Fruit fly (Drosophila melanogaster) whole organism, embryonic: ENCODE results near the gene CG8112.

ENCODE experiments used
- Antp ChIP-seq: fragments of 200-800 bp; sonication (Bioruptor generic); optimal IDR thresholded peaks from 3 replicates; lab custom pipeline; 2016; ENCODE audit warnings: missing biosample characterization, missing genetic modification characterization
- Awh ChIP-seq: fragments of 200-800 bp; sonication (Bioruptor generic); IDR thresholded peaks from 2 replicates; pipeline ENCODE4, ENCODE4 v1.3.6; 2022; ENCODE audit warnings: missing biosample characterization, missing genetic modification characterization
- B-H1 ChIP-seq: fragments of 200-800 bp; sonication (Bioruptor generic); IDR thresholded peaks from 3 replicates; pipeline ENCODE4 v1.3.6; 2022; ENCODE audit warnings: missing biosample characterization, missing genetic modification characterization
- B-H2 ChIP-seq: fragments of 200-800 bp; sonication (Bioruptor generic); optimal IDR thresholded peaks from 2 replicates; lab custom pipeline; 2018; ENCODE audit warnings: missing biosample characterization, mild to moderate bottlenecking, missing genetic modification characterization
- CG13287 ChIP-seq: fragments of 200-800 bp; sonication (Bioruptor generic); IDR thresholded peaks from 2 replicates; pipeline ENCODE4 v1.3.6; 2022; ENCODE audit warnings: missing biosample characterization, missing genetic modification characterization; ENCODE audit not compliant: partially characterized antibody
- CG16863 ChIP-seq: fragments of 200-800 bp; sonication (Bioruptor generic); optimal IDR thresholded peaks from 3 replicates; lab custom pipeline; 2016; ENCODE audit warnings: missing biosample characterization, missing genetic modification characterization
- CG17612 ChIP-seq: fragments of 200-800 bp; sonication (Bioruptor generic); IDR thresholded peaks from 2 replicates; pipeline ENCODE4 v1.3.6; 2022; ENCODE audit warnings: missing biosample characterization, missing genetic modification characterization
- CG2129 ChIP-seq: fragments of 200-800 bp; sonication (Bioruptor generic); IDR thresholded peaks from 2 replicates; pipeline ENCODE4 v1.3.6; 2022; ENCODE audit warnings: missing biosample characterization, missing genetic modification characterization; ENCODE audit not compliant: partially characterized antibody
- CG3281 ChIP-seq: fragments of 200-800 bp; sonication (Bioruptor generic); optimal IDR thresholded peaks from 3 replicates; lab custom pipeline; 2017; ENCODE audit warnings: missing biosample characterization, mild to moderate bottlenecking, missing genetic modification characterization
- CG4707 ChIP-seq: fragments of 200-800 bp; sonication (Bioruptor generic); optimal IDR thresholded peaks from 2 replicates; lab custom pipeline; 2018; ENCODE audit warnings: missing biosample characterization, mild to moderate bottlenecking, missing genetic modification characterization, moderate library complexity
- CG6654 ChIP-seq: fragments of 200-800 bp; sonication (Bioruptor generic); optimal IDR thresholded peaks from 2 replicates; lab custom pipeline; 2017; ENCODE audit warnings: missing biosample characterization, mild to moderate bottlenecking, missing genetic modification characterization
- CG6689 ChIP-seq: fragments of 200-800 bp; sonication (Bioruptor generic); IDR thresholded peaks from 2 replicates; pipeline ENCODE4 v1.3.6; 2022; ENCODE audit warnings: missing biosample characterization, missing genetic modification characterization
- CG7839 ChIP-seq: fragments of 200-800 bp; sonication (Bioruptor generic); optimal IDR thresholded peaks from 3 replicates; lab custom pipeline; 2018; ENCODE audit warnings: missing biosample characterization, mild to moderate bottlenecking, missing genetic modification characterization, moderate library complexity
- CG8089 ChIP-seq: fragments of 200-800 bp; sonication (Bioruptor generic); optimal IDR thresholded peaks from 3 replicates; lab custom pipeline; 2016; ENCODE audit warnings: missing biosample characterization, missing genetic modification characterization
- CG8944 ChIP-seq: fragments of 200-800 bp; sonication (Bioruptor generic); optimal IDR thresholded peaks from 3 replicates; lab custom pipeline; 2016; ENCODE audit warnings: missing biosample characterization, missing genetic modification characterization
- CoRest ChIP-seq: fragments of 200-800 bp; sonication (Bioruptor generic); optimal IDR thresholded peaks from 3 replicates; lab custom pipeline; 2018; ENCODE audit warnings: missing biosample characterization, mild to moderate bottlenecking, missing genetic modification characterization, moderate library complexity
- Doc3 ChIP-seq: fragments of 200-800 bp; sonication (Bioruptor generic); IDR thresholded peaks from 3 replicates; pipeline ENCODE4 v1.3.6; 2022; ENCODE audit warnings: missing biosample characterization, missing genetic modification characterization; ENCODE audit not compliant: partially characterized antibody
- Dref ChIP-seq: fragments of 200-800 bp; sonication (Bioruptor generic); IDR thresholded peaks from 2 replicates; pipeline ENCODE4 v1.3.6; 2022; ENCODE audit warnings: missing biosample characterization, missing genetic modification characterization
- MBD-R2 ChIP-seq: fragments of 200-800 bp; sonication (Bioruptor generic); IDR thresholded peaks from 2 replicates; pipeline ENCODE4 v1.3.6; 2022; ENCODE audit warnings: missing biosample characterization, missing genetic modification characterization
- Med ChIP-seq: fragments of 200-800 bp; sonication (Bioruptor generic); peaks from one replicate; lab custom pipeline; 2016; ENCODE audit warnings: missing biosample characterization, missing genetic modification characterization, mild to moderate bottlenecking, inconsistent platforms, moderate library complexity
- Meics ChIP-seq: fragments of 200-800 bp; sonication (Bioruptor generic); optimal IDR thresholded peaks from 2 replicates; lab custom pipeline; 2017; ENCODE audit warnings: missing biosample characterization, mild to moderate bottlenecking, missing genetic modification characterization
- Oaz ChIP-seq: fragments of 200-800 bp; sonication (Bioruptor generic); IDR thresholded peaks from 2 replicates; pipeline ENCODE4 v1.3.6; 2022; ENCODE audit warnings: missing biosample characterization, missing genetic modification characterization
- Pdp1 ChIP-seq, 2 experiments: fragments of 200-800 bp; sonication (Bioruptor generic); optimal IDR thresholded peaks; 3 replicates each; lab custom pipeline; 2016; ENCODE audit warnings: missing biosample characterization in 2 of 2, missing genetic modification characterization in 2 of 2, mild to moderate bottlenecking in 1 of 2, moderate library complexity in 1 of 2
- Sox100B ChIP-seq: fragments of 200-800 bp; sonication (Bioruptor generic); optimal IDR thresholded peaks from 3 replicates; lab custom pipeline; 2018; ENCODE audit warnings: missing biosample characterization, mild to moderate bottlenecking, missing genetic modification characterization
- Taf1 ChIP-seq: fragments of 200-800 bp; sonication (Bioruptor generic); IDR thresholded peaks from 2 replicates; pipeline ENCODE4 v1.3.6; 2022; ENCODE audit warnings: missing biosample characterization, missing genetic modification characterization
- Usf ChIP-seq: fragments of 200-800 bp; sonication (Bioruptor generic); optimal IDR thresholded peaks from 2 replicates; lab custom pipeline; 2017; ENCODE audit warnings: missing genotype, missing biosample characterization, missing genetic modification characterization
- cato ChIP-seq: fragments of 200-800 bp; sonication (Bioruptor generic); optimal IDR thresholded peaks from 2 replicates; lab custom pipeline; 2016; ENCODE audit warnings: missing biosample characterization, missing genetic modification characterization, borderline replicate concordance
- dpn ChIP-seq, 2 experiments: fragments of 200-800 bp; sonication (Bioruptor generic); optimal IDR thresholded peaks; 3 replicates each; lab custom pipeline; 2016; ENCODE audit warnings: missing biosample characterization in 2 of 2, missing genetic modification characterization in 2 of 2
- eyg ChIP-seq: fragments of 200-800 bp; sonication (Bioruptor generic); optimal IDR thresholded peaks from 3 replicates; lab custom pipeline; 2016; ENCODE audit warnings: missing biosample characterization, missing genetic modification characterization
- grau ChIP-seq: fragments of 200-800 bp; optimal IDR thresholded peaks from 3 replicates; lab custom pipeline; 2019; ENCODE audit warnings: missing biosample characterization, mild to moderate bottlenecking, missing genetic modification characterization, moderate library complexity
- hbn ChIP-seq: fragments of 200-800 bp; sonication (Bioruptor generic); IDR thresholded peaks from 2 replicates; pipeline ENCODE4 v1.3.6; 2022; ENCODE audit warnings: missing biosample characterization, missing genetic modification characterization; ENCODE audit not compliant: partially characterized antibody
- her ChIP-seq: fragments of 200-800 bp; sonication (Bioruptor generic); optimal IDR thresholded peaks from 2 replicates; lab custom pipeline; 2016; ENCODE audit warnings: missing biosample characterization, missing genetic modification characterization
- jumu ChIP-seq: fragments of 200-800 bp; sonication (Bioruptor generic); optimal IDR thresholded peaks from 3 replicates; lab custom pipeline; 2016; ENCODE audit warnings: missing biosample characterization, missing genetic modification characterization
- pb ChIP-seq: fragments of 200-800 bp; sonication (Bioruptor generic); optimal IDR thresholded peaks from 3 replicates; lab custom pipeline; 2016; ENCODE audit warnings: missing biosample characterization, missing genetic modification characterization
- peb ChIP-seq: fragments of 200-800 bp; sonication (Bioruptor generic); IDR thresholded peaks from 2 replicates; pipeline ENCODE4 v1.3.6; 2022; ENCODE audit warnings: missing biosample characterization, missing genetic modification characterization
- pfk ChIP-seq: fragments of 200-800 bp; sonication (Bioruptor generic); optimal IDR thresholded peaks from 2 replicates; lab custom pipeline; 2018; ENCODE audit warnings: missing biosample characterization, mild to moderate bottlenecking, missing genetic modification characterization, moderate library complexity
- ro ChIP-seq: fragments of 200-800 bp; sonication (Bioruptor generic); IDR thresholded peaks from 2 replicates; pipeline ENCODE4 v1.3.6; 2022; ENCODE audit warnings: missing biosample characterization, missing genetic modification characterization
- sd ChIP-seq: fragments of 200-800 bp; sonication (Bioruptor generic); optimal IDR thresholded peaks from 3 replicates; lab custom pipeline; 2018; ENCODE audit warnings: missing biosample characterization, mild to moderate bottlenecking, missing genetic modification characterization, moderate library complexity
- sens ChIP-seq: fragments of 200-800 bp; sonication (Bioruptor generic); peaks from one replicate; lab custom pipeline; 2016; ENCODE audit warnings: missing biosample characterization, missing genetic modification characterization
- so ChIP-seq: fragments of 200-800 bp; sonication (Bioruptor generic); IDR thresholded peaks from 3 replicates; pipeline ENCODE4 v1.3.6; 2022; ENCODE audit warnings: missing biosample characterization, missing genetic modification characterization
- sug ChIP-seq: fragments of 200-800 bp; optimal IDR thresholded peaks from 2 replicates; lab custom pipeline; 2019; ENCODE audit warnings: missing biosample characterization, mild to moderate bottlenecking, missing genetic modification characterization, moderate library complexity
- trem ChIP-seq: fragments of 200-800 bp; optimal IDR thresholded peaks from 3 replicates; lab custom pipeline; 2019; ENCODE audit warnings: missing biosample characterization, mild to moderate bottlenecking, missing genetic modification characterization, moderate library complexity
- tx ChIP-seq: fragments of 200-800 bp; sonication (Bioruptor generic); optimal IDR thresholded peaks from 2 replicates; lab custom pipeline; 2016; ENCODE audit warnings: missing biosample characterization, missing genetic modification characterization
- unc-4 ChIP-seq: fragments of 200-800 bp; sonication (Bioruptor generic); IDR thresholded peaks from 2 replicates; pipeline ENCODE4 v1.3.6; 2022; ENCODE audit warnings: missing biosample characterization, missing genetic modification characterization; ENCODE audit not compliant: partially characterized antibody

CG8112 gene

dm6 chr3R:8715851-8716550 lies 3.3 kb downstream of the CG8112 start, which contains the start of gene TMEM216 (continued):
- no peak for TF ChIP-seq pfk (GFP tag; lab: Kevin White, UChicago)
- TF ChIP-seq CoRest = peak; percentile 50
- no peak for TF ChIP-seq tx (GFP tag; lab: Kevin White, UChicago)
- no peak for TF ChIP-seq B-H2 (GFP tag; lab: Kevin White, UChicago)
- peak; percentile 36; the same call in 1 of the 2 replicates for TF ChIP-seq MBD-R2 (GFP tag; lab: Robert Waterston, UW)
- TF ChIP-seq eyg (GFP tag; lab: Kevin White, UChicago) = no peak
- no peak for TF ChIP-seq CG16863 (GFP tag; lab: Kevin White, UChicago)
- no peak for TF ChIP-seq CG8944 (GFP tag; lab: Kevin White, UChicago)
- TF ChIP-seq Dref (GFP tag; lab: Robert Waterston, UW) = peak; percentile 68
- TF ChIP-seq CG13287 = peak; percentile 73
- peak; percentile 49; the same call in 1 of the 2 replicates for TF ChIP-seq unc-4 (GFP tag; lab: Robert Waterston, UW)
- TF ChIP-seq trem (tag; lab: Kevin White, UChicago) = peak; percentile 65
- no peak for TF ChIP-seq jumu
- no peak for TF ChIP-seq CG3281 (GFP tag; lab: Kevin White, UChicago)
- TF ChIP-seq so (GFP tag; lab: Robert Waterston, UW) = no peak
- no peak for TF ChIP-seq Antp
- peak; percentile 29 for TF ChIP-seq sug (tag; lab: Kevin White, UChicago)
- no peak for TF ChIP-seq CG4707 (GFP tag; lab: Kevin White, UChicago)
- TF ChIP-seq ro = no peak
- TF ChIP-seq dpn (GFP tag; optimal IDR thresholded peaks at IDR 0.05; lab: Kevin White, UChicago) = peak in 1 of 2 experiments; percentile 6

DNA sequence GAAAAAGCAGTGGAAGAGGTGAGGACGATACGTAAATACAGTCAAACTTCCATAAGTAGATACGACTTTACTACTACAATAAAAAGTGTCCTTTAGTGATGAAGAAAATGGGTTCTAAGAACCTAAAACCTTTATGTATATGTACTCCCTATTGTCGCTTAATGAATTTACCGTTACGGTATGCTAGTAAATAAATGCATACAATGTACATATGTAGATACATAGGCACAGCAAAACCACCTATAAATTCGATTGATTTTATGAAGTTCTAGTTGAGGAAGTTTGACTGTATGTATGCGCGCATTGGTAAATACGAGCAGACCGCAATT lies 3.8 kb downstream of the CG8112 start:
- TF ChIP-seq Taf1 = peak; percentile 17; the same call in 1 of the 2 replicates
- no peak for TF ChIP-seq CG6654 (GFP tag; lab: Kevin White, UChicago)
- no peak for TF ChIP-seq Med (GFP tag; lab: Kevin White, UChicago)
- TF ChIP-seq grau (tag; lab: Kevin White, UChicago) = peak; percentile 75

DNA sequence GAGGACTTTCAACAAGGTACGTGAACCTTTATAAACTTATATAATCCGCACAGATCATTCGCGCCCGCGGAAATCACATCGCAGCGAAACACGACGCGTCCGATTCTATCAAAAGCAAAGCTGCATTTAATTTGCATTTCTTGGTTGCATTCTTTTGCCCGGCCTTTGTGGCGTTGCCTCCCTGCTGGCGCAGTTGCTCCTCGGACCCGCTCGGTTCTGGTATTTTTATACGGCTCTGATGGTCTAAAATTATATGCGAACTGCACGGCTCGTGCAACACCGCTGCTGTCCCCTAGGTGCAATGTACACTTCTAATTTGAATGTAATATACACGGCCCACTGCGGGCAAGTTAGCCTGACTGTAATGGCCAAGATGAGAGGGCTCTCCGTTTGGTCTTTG lies 5.6 kb downstream of the CG8112 start, which contains the start of gene Cks85A:
TSS of gene Cks85A (minus strand) at position 101 of the 400 bp plus-strand sequence.
- no peak for TF ChIP-seq B-H1 (GFP tag; lab: Robert Waterston, UW)
- no peak for TF ChIP-seq CG6689 (GFP tag; lab: Robert Waterston, UW)
- TF ChIP-seq Pdp1 (GFP tag; optimal IDR thresholded peaks at IDR 0.05; lab: Kevin White, UChicago) = peak in 1 of 2 experiments; percentile 41
- no peak for TF ChIP-seq CG2129 (GFP tag; lab: Robert Waterston, UW)
- no peak for TF ChIP-seq pb (GFP tag; lab: Kevin White, UChicago)

DNA sequence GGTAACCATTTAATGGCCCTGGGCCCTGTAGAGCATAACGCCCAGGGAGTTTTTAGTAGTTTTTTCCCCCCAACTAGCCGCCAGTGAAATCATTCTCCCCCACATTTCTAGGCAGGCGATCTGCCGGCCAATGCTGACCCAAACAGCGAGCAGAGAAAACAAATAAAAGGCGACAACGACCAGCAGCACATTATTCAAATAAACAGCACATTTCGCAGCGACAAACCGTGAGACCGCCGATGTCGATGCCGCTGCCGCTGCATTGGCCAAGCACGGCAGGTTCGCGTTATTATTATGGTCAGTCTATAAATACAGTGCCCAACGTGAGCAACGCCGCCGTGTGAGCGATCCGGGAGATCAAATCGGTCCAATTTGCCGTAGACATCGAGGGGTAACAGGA lies 6.2 kb downstream of the CG8112 start, which contains the start of gene CG11760:
TSS of gene CG11760 (plus strand) at position 301 of the 400 bp plus-strand sequence.
- peak; percentile 30 for TF ChIP-seq sens
- no peak for TF ChIP-seq hbn (GFP tag; lab: Robert Waterston, UW)
- peak; percentile 61 for TF ChIP-seq Med (GFP tag; lab: Kevin White, UChicago)
- TF ChIP-seq Doc3 (GFP tag; lab: Robert Waterston, UW) = 0 out of 3 replicates have a peak, but pooled peaks have one; percentile 16
- TF ChIP-seq, all 482 proteins: peak for 3

DNA sequence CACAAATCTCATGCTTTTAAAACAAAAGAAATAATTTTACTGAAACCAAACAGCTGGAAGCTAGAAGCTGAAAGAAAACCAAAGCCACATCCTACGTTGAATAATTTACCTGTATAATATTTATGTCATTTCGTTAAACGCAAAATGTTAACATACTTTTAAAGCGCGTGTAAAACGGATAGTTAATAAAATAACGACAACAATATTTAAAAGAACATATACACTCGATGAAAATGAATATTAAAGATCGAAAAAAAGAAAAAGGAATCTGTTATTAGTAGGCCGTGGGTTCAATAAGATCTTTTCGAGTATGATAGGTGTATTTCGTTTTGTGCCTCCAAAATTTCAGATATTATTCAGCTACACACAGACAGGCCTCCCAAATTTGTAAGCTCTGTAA lies 8.3 kb downstream of the CG8112 start, which contains the start of gene CG8136:
TSS of gene CG8136 (plus strand) at position 301 of the 400 bp plus-strand sequence.
- TF ChIP-seq CG7839 (tag; lab: Kevin White, UChicago) (no peak), Usf (GFP tag; lab: Kevin White, UChicago) (no peak), peb (GFP tag; lab: Robert Waterston, UW) (no peak), Awh (GFP tag; lab: Robert Waterston, UW) (no peak), Meics (GFP tag; lab: Kevin White, UChicago) (no peak), Oaz (GFP tag; lab: Robert Waterston, UW) (no peak), sd (tag; lab: Kevin White, UChicago) (no peak), CG17612 (GFP tag; lab: Robert Waterston, UW) (no peak), cato (GFP tag; lab: Kevin White, UChicago) (no peak), Sox100B (GFP tag; lab: Kevin White, UChicago) (no peak), her (no peak), CG8089 (GFP tag; lab: Kevin White, UChicago) (no peak)
